Fruit fly (Drosophila melanogaster): ENCODE measurements around the gene CG42717.

- TF ChIP-seq Sin3A (optimal IDR thresholded peaks at IDR 0.05) (no peak), psq (optimal IDR thresholded peaks at IDR 0.05) (no peak), ttk (optimal IDR thresholded peaks at IDR 0.05) (no peak), insv (optimal IDR thresholded peaks at IDR 0.05) (no peak)
Measured at dm6 chr3L:16015765-16016760, 16.9 kb downstream of the CG42717 start.
